Fruit fly (Drosophila melanogaster) whole organism, embryonic: ENCODE data around the gene CG9117.
A peak's percentile ranks its signal among the peaks of the same experiment; 100 is the strongest.

Experiments used
- Aef1 ChIP-seq: fragments of 200-800 bp; sonication (Bioruptor generic); IDR thresholded peaks from 3 replicates; pipeline ENCODE4 v1.3.6; 2022; ENCODE audit warnings: missing biosample characterization, missing genetic modification characterization
- Atf6 ChIP-seq: fragments of 200-800 bp; sonication (Bioruptor generic); IDR thresholded peaks from 2 replicates; pipeline ENCODE4 v1.3.6; 2022; ENCODE audit warnings: missing biosample characterization, missing genetic modification characterization
- B-H2 ChIP-seq: fragments of 200-800 bp; sonication (Bioruptor generic); optimal IDR thresholded peaks from 2 replicates; lab custom pipeline; 2018; ENCODE audit warnings: missing biosample characterization, mild to moderate bottlenecking, missing genetic modification characterization
- CG10147 ChIP-seq: fragments of 200-800 bp; sonication (Bioruptor generic); optimal IDR thresholded peaks from 2 replicates; lab custom pipeline; 2019; ENCODE audit warnings: missing biosample characterization, mild to moderate bottlenecking, missing genetic modification characterization, moderate library complexity
- CG10209 ChIP-seq: fragments of 200-800 bp; sonication (Bioruptor generic); optimal IDR thresholded peaks from 3 replicates; lab custom pipeline; 2017; ENCODE audit warnings: missing biosample characterization, mild to moderate bottlenecking, missing genetic modification characterization, missing genetic modification reagents
- CG10654 ChIP-seq: fragments of 200-800 bp; sonication (Bioruptor generic); optimal IDR thresholded peaks from 2 replicates; lab custom pipeline; 2016; ENCODE audit warnings: missing biosample characterization, missing genetic modification characterization
- CG11085 ChIP-seq: fragments of 200-800 bp; sonication (Bioruptor generic); IDR thresholded peaks from 2 replicates; pipeline ENCODE4 v1.3.6; 2022; ENCODE audit warnings: missing biosample characterization, missing genetic modification characterization
- CG12769 ChIP-seq: fragments of 200-800 bp; sonication (Bioruptor generic); optimal IDR thresholded peaks from 2 replicates; lab custom pipeline; 2019; ENCODE audit warnings: missing biosample characterization, mild to moderate bottlenecking, missing genetic modification characterization, moderate library complexity
- CG14014 ChIP-seq: fragments of 200-800 bp; sonication (Bioruptor generic); IDR thresholded peaks from 2 replicates; pipeline ENCODE4 v1.3.6; 2022; ENCODE audit warnings: missing biosample characterization, missing genetic modification characterization
- CG14860 ChIP-seq: fragments of 200-800 bp; sonication (Bioruptor generic); IDR thresholded peaks from 3 replicates; pipeline ENCODE4 v1.3.6; 2022; ENCODE audit warnings: missing biosample characterization, missing genetic modification characterization; ENCODE audit not compliant: partially characterized antibody
- CG17361 ChIP-seq: fragments of 200-800 bp; sonication (Bioruptor generic); IDR thresholded peaks from 3 replicates; pipeline ENCODE4 v1.3.6; 2022; ENCODE audit warnings: missing biosample characterization, missing genetic modification characterization
- CG18011 ChIP-seq: fragments of 200-800 bp; sonication (Bioruptor generic); optimal IDR thresholded peaks from 2 replicates; lab custom pipeline; 2017; ENCODE audit warnings: missing biosample characterization, missing genetic modification characterization, mild to moderate bottlenecking, moderate library complexity, missing genotype
- CG2129 ChIP-seq: fragments of 200-800 bp; sonication (Bioruptor generic); IDR thresholded peaks from 2 replicates; pipeline ENCODE4 v1.3.6; 2022; ENCODE audit warnings: missing biosample characterization, missing genetic modification characterization; ENCODE audit not compliant: partially characterized antibody
- CG2875 ChIP-seq: fragments of 200-800 bp; sonication (Bioruptor generic); optimal IDR thresholded peaks from 2 replicates; lab custom pipeline; 2017; ENCODE audit warnings: missing biosample characterization, mild to moderate bottlenecking, missing genetic modification characterization, missing genetic modification reagents
- CG30020 ChIP-seq: fragments of 200-800 bp; optimal IDR thresholded peaks from 2 replicates; lab custom pipeline; 2019; ENCODE audit warnings: missing biosample characterization, mild to moderate bottlenecking, missing genetic modification characterization, moderate library complexity
- CG31441 ChIP-seq: fragments of 200-800 bp; sonication (Bioruptor generic); IDR thresholded peaks from 2 replicates; pipeline ENCODE4 v1.3.6; 2022; ENCODE audit warnings: missing biosample characterization, missing genetic modification characterization
- CG4328 ChIP-seq: fragments of 200-800 bp; sonication (Bioruptor generic); optimal IDR thresholded peaks from 3 replicates; lab custom pipeline; 2017; ENCODE audit warnings: missing biosample characterization, missing genetic modification reagents, missing genetic modification characterization
- CG4730 ChIP-seq: fragments of 200-800 bp; sonication (Bioruptor generic); IDR thresholded peaks from 2 replicates; pipeline ENCODE4 v1.3.6; 2022; ENCODE audit warnings: missing biosample characterization, missing genetic modification characterization
- CG6254 ChIP-seq: fragments of 200-800 bp; sonication (Bioruptor generic); optimal IDR thresholded peaks from 3 replicates; lab custom pipeline; 2017; ENCODE audit warnings: mild to moderate bottlenecking, missing biosample characterization, missing genetic modification reagents, missing genetic modification characterization
- CG6683 ChIP-seq: fragments of 200-800 bp; sonication (Bioruptor generic); optimal IDR thresholded peaks from 2 replicates; lab custom pipeline; 2017; ENCODE audit warnings: missing biosample characterization, mild to moderate bottlenecking, missing genetic modification characterization, missing genetic modification reagents
- CG6813 ChIP-seq: fragments of 200-800 bp; sonication (Bioruptor generic); optimal IDR thresholded peaks from 2 replicates; lab custom pipeline; 2017; ENCODE audit warnings: missing biosample characterization, missing genetic modification characterization, mild to moderate bottlenecking, moderate library complexity, missing genetic modification reagents
- CG7963 ChIP-seq: fragments of 200-800 bp; sonication (Bioruptor generic); IDR thresholded peaks from 3 replicates; pipeline ENCODE4 v1.3.6; 2022; ENCODE audit warnings: missing biosample characterization, missing genetic modification characterization; ENCODE audit not compliant: partially characterized antibody
- CG8089 ChIP-seq: fragments of 200-800 bp; sonication (Bioruptor generic); optimal IDR thresholded peaks from 3 replicates; lab custom pipeline; 2016; ENCODE audit warnings: missing biosample characterization, missing genetic modification characterization
- CrebB ChIP-seq: fragments of 200-800 bp; sonication (Bioruptor generic); optimal IDR thresholded peaks from 3 replicates; lab custom pipeline; 2018; ENCODE audit warnings: missing biosample characterization, mild to moderate bottlenecking, missing genetic modification characterization
- Dad ChIP-seq: fragments of 200-800 bp; sonication (Bioruptor generic); optimal IDR thresholded peaks from 3 replicates; lab custom pipeline; 2016; ENCODE audit warnings: missing biosample characterization, missing genetic modification characterization
- Dll ChIP-seq: fragments of 200-800 bp; sonication (Bioruptor generic); IDR thresholded peaks from 4 replicates; pipeline ENCODE4 v1.3.6; 2022; ENCODE audit warnings: missing biosample characterization, missing genetic modification characterization; ENCODE audit not compliant: partially characterized antibody
- Drgx ChIP-seq: fragments of 200-800 bp; sonication (Bioruptor generic); IDR thresholded peaks from 2 replicates; pipeline ENCODE4 v1.3.6; 2022; ENCODE audit warnings: missing biosample characterization, missing genetic modification characterization
- GATAe ChIP-seq: fragments of 200-800 bp; sonication (Bioruptor generic); conservative IDR thresholded peaks from 2 replicates; pipeline ENCODE4 v1.3.6; 2022; ENCODE audit warnings: missing biosample characterization, missing genetic modification characterization
- HHEX ChIP-seq: fragments of 200-800 bp; sonication (Bioruptor generic); optimal IDR thresholded peaks from 3 replicates; lab custom pipeline; 2017; ENCODE audit warnings: missing biosample characterization, mild to moderate bottlenecking, missing genetic modification characterization, missing genetic modification reagents
- HLH3B ChIP-seq: fragments of 200-800 bp; sonication (Bioruptor generic); IDR thresholded peaks from 2 replicates; pipeline ENCODE4 v1.3.6; 2022; ENCODE audit warnings: missing biosample characterization, missing genetic modification characterization
- Hr78 ChIP-seq, 2 experiments: fragments of 200-800 bp in 1 of 2; fragments of >200 bp in 1 of 2; sonication (Bioruptor generic) in 1 of 2; optimal IDR thresholded peaks; 2 replicates each; lab custom pipeline; 2017 to 2019; ENCODE audit warnings: missing biosample characterization in 2 of 2, missing genetic modification characterization in 2 of 2, mild to moderate bottlenecking in 1 of 2, moderate library complexity in 1 of 2
- Myb ChIP-seq: fragments of 200-800 bp; sonication (Bioruptor generic); optimal IDR thresholded peaks from 2 replicates; lab custom pipeline; 2016; ENCODE audit warnings: missing biosample characterization, missing genetic modification characterization
- Nf-YC ChIP-seq: fragments of 200-800 bp; optimal IDR thresholded peaks from 3 replicates; lab custom pipeline; 2019; ENCODE audit warnings: missing biosample characterization, mild to moderate bottlenecking, missing genetic modification characterization, moderate library complexity
- Ptx1 ChIP-seq: fragments of 200-800 bp; sonication (Bioruptor generic); IDR thresholded peaks from 2 replicates; pipeline ENCODE4 v1.3.6; 2022; ENCODE audit warnings: missing biosample characterization, missing genetic modification characterization
- ato ChIP-seq: fragments of 200-800 bp; sonication (Bioruptor generic); IDR thresholded peaks from 2 replicates; pipeline ENCODE4 v1.3.6; 2022; ENCODE audit warnings: missing biosample characterization, missing genetic modification characterization; ENCODE audit not compliant: partially characterized antibody
- az2 ChIP-seq: fragments of 200-800 bp; sonication (Bioruptor generic); optimal IDR thresholded peaks from 3 replicates; lab custom pipeline; 2016; ENCODE audit warnings: missing biosample characterization, missing genetic modification characterization
- br ChIP-seq: fragments of >200 bp; optimal IDR thresholded peaks from 2 replicates; lab custom pipeline; 2017
- cas ChIP-seq: fragments of 200-800 bp; sonication (Bioruptor generic); IDR thresholded peaks from 2 replicates; pipeline ENCODE4 v1.3.6; 2022; ENCODE audit warnings: missing biosample characterization, missing genetic modification characterization
- ci ChIP-seq: fragments of 200-800 bp; sonication (Bioruptor generic); IDR thresholded peaks from 3 replicates; pipeline ENCODE4 v1.3.6; 2022; ENCODE audit warnings: missing biosample characterization, missing genetic modification characterization
- esg ChIP-seq: fragments of 200-800 bp; sonication (Bioruptor generic); conservative IDR thresholded peaks from 2 replicates; pipeline ENCODE4 v1.3.6; 2022; ENCODE audit warnings: missing biosample characterization, missing genetic modification characterization
- gfzf ChIP-seq: fragments of 200-800 bp; sonication (Bioruptor generic); optimal IDR thresholded peaks from 2 replicates; lab custom pipeline; 2016; ENCODE audit warnings: missing biosample characterization, mild to moderate bottlenecking, missing genetic modification characterization, moderate library complexity
- h ChIP-seq: fragments of >200 bp; optimal IDR thresholded peaks from 2 replicates; lab custom pipeline; 2017
- hkb ChIP-seq, 2 experiments: fragments of 200-800 bp in 1 of 2; fragments of >200 bp in 1 of 2; sonication (Bioruptor generic) in 1 of 2; IDR thresholded peaks in 1 of 2; optimal IDR thresholded peaks in 1 of 2; 2 replicates each; pipeline versions ENCODE4 v1.3.6 to Lab custom; 2017 to 2022; ENCODE audit warnings: missing biosample characterization in 1 of 2, missing genetic modification characterization in 1 of 2
- mld ChIP-seq: fragments of 200-800 bp; sonication (Bioruptor generic); IDR thresholded peaks from 3 replicates; pipeline ENCODE4 v1.3.6; 2022; ENCODE audit warnings: missing biosample characterization, missing genetic modification characterization; ENCODE audit not compliant: partially characterized antibody
- onecut ChIP-seq: fragments of 200-800 bp; sonication (Bioruptor generic); IDR thresholded peaks from 2 replicates; pipeline ENCODE4 v1.3.6; 2022; ENCODE audit warnings: missing biosample characterization, missing genetic modification characterization
- p53 ChIP-seq: fragments of 200-800 bp; sonication (Bioruptor generic); optimal IDR thresholded peaks from 2 replicates; lab custom pipeline; 2016; ENCODE audit warnings: missing biosample characterization, missing genetic modification characterization
- sim ChIP-seq: fragments of 200-800 bp; sonication (Bioruptor generic); IDR thresholded peaks from 2 replicates; pipeline ENCODE4 v1.3.6; 2022; ENCODE audit warnings: missing biosample characterization, missing genetic modification characterization
- twi ChIP-seq: fragments of 200-800 bp; optimal IDR thresholded peaks from 2 replicates; lab custom pipeline; 2019; ENCODE audit warnings: missing biosample characterization, mild to moderate bottlenecking, missing genetic modification characterization, moderate library complexity
- tx ChIP-seq: fragments of 200-800 bp; sonication (Bioruptor generic); optimal IDR thresholded peaks from 2 replicates; lab custom pipeline; 2016; ENCODE audit warnings: missing biosample characterization, missing genetic modification characterization
- vnd ChIP-seq: fragments of 200-800 bp; sonication (Bioruptor generic); IDR thresholded peaks from 3 replicates; pipeline ENCODE4 v1.3.6; 2022; ENCODE audit warnings: missing biosample characterization, missing genetic modification characterization; ENCODE audit not compliant: partially characterized antibody

The CG9117 gene

dm6 chr2L:6065823-6066222 lies 28.1 kb upstream of the CG9117 start, which contains the start of the genes Fbw5 and CG9147 (continued):
- TF ChIP-seq Myb (GFP tag; lab: Kevin White, UChicago), result peak; percentile 95
- peak; percentile 99 for TF ChIP-seq CG8089 (GFP tag; lab: Kevin White, UChicago)
- TF ChIP-seq CG10654 (GFP tag; lab: Kevin White, UChicago), result peak; percentile 99
- TF ChIP-seq ci, result peak; percentile 100
- TF ChIP-seq Hr78 (GFP tag; optimal IDR thresholded peaks at IDR 0.05; lab: Kevin White, UChicago), result peak in 1 of 2 experiments; percentile 97
- TF ChIP-seq az2 (GFP tag; lab: Kevin White, UChicago), result peak; percentile 100
- TF ChIP-seq gfzf (GFP tag; lab: Kevin White, UChicago), result peak; percentile 45
- TF ChIP-seq GATAe (GFP tag; lab: Robert Waterston, UW), result peak; percentile 97
- TF ChIP-seq CG31441, result peak; percentile 99
- TF ChIP-seq CG14860, result peak; percentile 67
- peak; percentile 95 for TF ChIP-seq CG6254 (GFP tag; lab: Kevin White, UChicago)
- peak; percentile 83 for TF ChIP-seq CG4328 (GFP tag; lab: Kevin White, UChicago)
- TF ChIP-seq CG30020, result peak; percentile 92
- TF ChIP-seq hkb (optimal IDR thresholded peaks at IDR 0.05; lab: Kevin White, UChicago), result no peak
- TF ChIP-seq hkb (GFP tag; IDR thresholded peaks at IDR 0.05; lab: Robert Waterston, UW), result peak; percentile 100
- TF ChIP-seq CrebB, result peak; percentile 100
- peak; percentile 99 for TF ChIP-seq HHEX (GFP tag; lab: Kevin White, UChicago)
- peak; percentile 99 for TF ChIP-seq CG17361
- TF ChIP-seq HLH3B (GFP tag; lab: Robert Waterston, UW), result peak; percentile 100
- peak; percentile 100 for TF ChIP-seq CG2875 (GFP tag; lab: Kevin White, UChicago)
- TF ChIP-seq p53 (GFP tag; lab: Kevin White, UChicago), result peak; percentile 97
- TF ChIP-seq Dll (GFP tag; lab: Robert Waterston, UW), result peak; percentile 65
- 0 out of 3 replicates have a peak, but pooled peaks have one; percentile 33 for TF ChIP-seq mld (GFP tag; lab: Robert Waterston, UW)
- TF ChIP-seq CG6683 (GFP tag; lab: Kevin White, UChicago), result peak; percentile 96
- TF ChIP-seq br (lab: Kevin White, UChicago), result no peak
- TF ChIP-seq cas (GFP tag; lab: Robert Waterston, UW), result peak; percentile 99
- peak; percentile 98 for TF ChIP-seq CG6813
- peak; percentile 100 for TF ChIP-seq CG14014 (GFP tag; lab: Robert Waterston, UW)
- no peak; the same call in 2 of the 3 replicates for TF ChIP-seq vnd (GFP tag; lab: Robert Waterston, UW)
- peak; percentile 100 for TF ChIP-seq tx (GFP tag; lab: Kevin White, UChicago)
- peak; percentile 99 for TF ChIP-seq sim (GFP tag; lab: Robert Waterston, UW)
- TF ChIP-seq Aef1 (GFP tag; lab: Robert Waterston, UW), result peak; percentile 99
- no peak for TF ChIP-seq CG2129 (GFP tag; lab: Robert Waterston, UW)
- peak; percentile 98 for TF ChIP-seq twi (tag; lab: Kevin White, UChicago)
- no peak for TF ChIP-seq h (lab: Kevin White, UChicago)
- peak; percentile 100 for TF ChIP-seq Atf6 (GFP tag; lab: Robert Waterston, UW)
- TF ChIP-seq Ptx1 (GFP tag; lab: Robert Waterston, UW), result peak; percentile 100
- peak; percentile 88 for TF ChIP-seq Nf-YC (tag; lab: Kevin White, UChicago)
- TF ChIP-seq CG11085 (GFP tag; lab: Robert Waterston, UW), result peak; percentile 98
- TF ChIP-seq onecut (GFP tag; lab: Robert Waterston, UW), result peak; percentile 99
- TF ChIP-seq Dad, result peak; percentile 99
- peak; percentile 99 for TF ChIP-seq Drgx (GFP tag; lab: Robert Waterston, UW)
- peak; percentile 99 for TF ChIP-seq CG4730 (GFP tag; lab: Robert Waterston, UW)
- TF ChIP-seq CG7963 (GFP tag; lab: Robert Waterston, UW), result peak; percentile 52; the same call in 1 of the 3 replicates
- peak; percentile 100 for TF ChIP-seq esg
- peak; percentile 99 for TF ChIP-seq CG10147
- TF ChIP-seq B-H2 (GFP tag; lab: Kevin White, UChicago), result peak; percentile 95
- TF ChIP-seq CG18011 (GFP tag; lab: Kevin White, UChicago), result peak; percentile 93
- peak; percentile 100 for TF ChIP-seq CG12769
- peak; percentile 100 for TF ChIP-seq CG10209 (GFP tag; lab: Kevin White, UChicago)
- TF ChIP-seq ato (GFP tag; lab: Robert Waterston, UW), result no peak; the same call in 1 of the 2 replicates
